Worm (Caenorhabditis elegans): ENCODE measurements around the gene syf-2.

syf-2 gene

DNA sequence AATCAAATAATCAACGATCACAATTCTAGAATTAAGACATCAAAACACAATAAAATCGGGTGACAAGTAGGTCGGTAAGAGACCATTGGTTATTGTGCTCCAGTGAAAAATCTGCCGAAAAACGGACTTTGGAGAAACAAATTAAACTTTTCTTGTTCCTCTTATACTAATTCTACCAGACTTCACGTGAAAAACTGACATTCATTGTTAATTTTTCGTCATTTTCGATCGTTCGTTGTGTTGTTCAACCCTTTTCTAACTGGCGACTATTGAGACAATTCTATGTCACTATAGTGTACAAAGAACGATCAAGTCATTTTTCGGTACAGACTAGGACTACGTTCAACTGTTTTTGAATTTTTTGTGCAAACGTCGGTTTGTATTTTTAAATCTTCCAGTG lies 41.4 kb downstream of the syf-2 start:
- TF ChIP-seq fos-1 (tag; optimal IDR thresholded peaks at IDR 0.05) (no peak), jun-1 (tag; optimal IDR thresholded peaks at IDR 0.05) (peak; percentile 22), nhr-11 (tag; optimal IDR thresholded peaks at IDR 0.05) (no peak), unc-39 (tag; optimal IDR thresholded peaks at IDR 0.05) (no peak), fkh-2 (tag; optimal IDR thresholded peaks at IDR 0.05) (no peak), nfya-1 (tag; optimal IDR thresholded peaks at IDR 0.05; ENCODE audit: insufficient read depth) (no peak), zag-1 (tag; optimal IDR thresholded peaks at IDR 0.05) (no peak), nhr-43 (tag; optimal IDR thresholded peaks at IDR 0.05; ENCODE audit: poor library complexity, severe bottlenecking) (peak; percentile 28), pqm-1 (tag; optimal IDR thresholded peaks at IDR 0.05) (peak; percentile 63), nhr-77 (tag; optimal IDR thresholded peaks at IDR 0.05) (no peak), ceh-82 (tag; optimal IDR thresholded peaks at IDR 0.05) (no peak), nhr-23 (tag; optimal IDR thresholded peaks at IDR 0.05) (peak; percentile 68), elt-3 (tag; optimal IDR thresholded peaks at IDR 0.05) (no peak), tbx-2 (tag; optimal IDR thresholded peaks at IDR 0.05) (no peak), nhr-67 (tag; optimal IDR thresholded peaks at IDR 0.05) (no peak), egl-27 (tag; optimal IDR thresholded peaks at IDR 0.05) (peak; percentile 46), nhr-25 (tag; optimal IDR thresholded peaks at IDR 0.05) (peak; percentile 42), elt-2 (tag; optimal IDR thresholded peaks at IDR 0.05) (peak; percentile 26), nhr-12 (tag; optimal IDR thresholded peaks at IDR 0.05) (no peak), pha-4 (tag; optimal IDR thresholded peaks at IDR 0.05) (peak; percentile 31)

DNA sequence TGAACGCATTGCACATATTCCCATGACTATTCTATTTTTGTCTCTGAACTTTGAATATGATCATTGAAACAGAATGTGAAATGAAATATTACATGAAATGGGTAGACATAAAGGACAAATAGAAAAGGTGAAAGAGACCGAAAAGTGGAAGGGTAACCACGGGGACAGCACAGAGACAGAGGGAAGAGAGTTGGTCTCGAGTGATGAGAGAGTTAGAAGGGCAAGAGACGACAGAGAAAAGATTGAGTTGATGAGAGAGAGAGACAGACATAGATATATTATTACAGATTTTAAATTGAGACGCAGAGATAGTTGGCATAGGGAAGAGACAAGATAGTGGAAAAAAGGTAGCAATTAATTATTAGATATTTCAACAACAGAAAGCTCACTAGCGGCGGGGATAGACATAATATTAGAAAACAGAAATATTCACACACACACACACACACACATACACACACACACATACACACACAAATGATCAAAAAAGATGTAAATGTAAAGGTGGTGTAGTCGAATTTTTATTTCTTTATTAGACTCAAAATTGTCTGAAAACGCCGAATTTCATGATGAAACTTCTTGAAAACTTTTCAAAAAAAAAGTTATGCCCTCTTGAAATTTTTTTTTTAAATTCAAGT lies 45.2 kb downstream of the syf-2 start:
- peak; percentile 25 for TF ChIP-seq lin-15B (tag; optimal IDR thresholded peaks at IDR 0.05)
- no peak for TF ChIP-seq ama-1 (optimal IDR thresholded peaks at IDR 0.05)
- TF ChIP-seq nfya-1 (tag; optimal IDR thresholded peaks at IDR 0.05; ENCODE audit: insufficient read depth): peak; percentile 73
- peak; percentile 87 for TF ChIP-seq egl-27 (tag; optimal IDR thresholded peaks at IDR 0.05)
- no peak for TF ChIP-seq ztf-4 (tag; optimal IDR thresholded peaks at IDR 0.05)
- TF ChIP-seq aly-2 (tag; optimal IDR thresholded peaks at IDR 0.05): no peak
- TF ChIP-seq elt-1 (tag; optimal IDR thresholded peaks at IDR 0.05): peak; percentile 45
- peak; percentile 59 for TF ChIP-seq nhr-43 (tag; optimal IDR thresholded peaks at IDR 0.05; ENCODE audit: poor library complexity, severe bottlenecking)
- no peak for TF ChIP-seq R02D3.7 (tag; optimal IDR thresholded peaks at IDR 0.05)
- peak; percentile 71 for TF ChIP-seq skn-1 (tag; optimal IDR thresholded peaks at IDR 0.05)
- peak; percentile 68 for TF ChIP-seq elt-2 (tag; optimal IDR thresholded peaks at IDR 0.05)
- TF ChIP-seq pha-4 (tag; optimal IDR thresholded peaks at IDR 0.05): peak; percentile 89
- peak; percentile 3 for TF ChIP-seq lsy-12 (tag; optimal IDR thresholded peaks at IDR 0.05)
- peak; percentile 85 for TF ChIP-seq nhr-25 (tag; optimal IDR thresholded peaks at IDR 0.05)
- peak; percentile 22 for TF ChIP-seq mdl-1 (tag; optimal IDR thresholded peaks at IDR 0.05)
- no peak for TF ChIP-seq mml-1 (tag; optimal IDR thresholded peaks at IDR 0.05)
- no peak for TF ChIP-seq ZK546.5 (tag; optimal IDR thresholded peaks at IDR 0.05)
- TF ChIP-seq jun-1 (tag; optimal IDR thresholded peaks at IDR 0.05): peak; percentile 76
- peak; percentile 41 for TF ChIP-seq ceh-28 (tag; optimal IDR thresholded peaks at IDR 0.05)
- TF ChIP-seq hmg-11 (tag; optimal IDR thresholded peaks at IDR 0.05): peak; percentile 28
- peak; percentile 74 for TF ChIP-seq pqm-1 (tag; optimal IDR thresholded peaks at IDR 0.05)
- peak; percentile 62 for TF ChIP-seq nhr-23 (tag; optimal IDR thresholded peaks at IDR 0.05)
- TF ChIP-seq snpc-4 (tag; optimal IDR thresholded peaks at IDR 0.05): peak; percentile 45
- TF ChIP-seq ceh-82 (tag; optimal IDR thresholded peaks at IDR 0.05): no peak

DNA sequence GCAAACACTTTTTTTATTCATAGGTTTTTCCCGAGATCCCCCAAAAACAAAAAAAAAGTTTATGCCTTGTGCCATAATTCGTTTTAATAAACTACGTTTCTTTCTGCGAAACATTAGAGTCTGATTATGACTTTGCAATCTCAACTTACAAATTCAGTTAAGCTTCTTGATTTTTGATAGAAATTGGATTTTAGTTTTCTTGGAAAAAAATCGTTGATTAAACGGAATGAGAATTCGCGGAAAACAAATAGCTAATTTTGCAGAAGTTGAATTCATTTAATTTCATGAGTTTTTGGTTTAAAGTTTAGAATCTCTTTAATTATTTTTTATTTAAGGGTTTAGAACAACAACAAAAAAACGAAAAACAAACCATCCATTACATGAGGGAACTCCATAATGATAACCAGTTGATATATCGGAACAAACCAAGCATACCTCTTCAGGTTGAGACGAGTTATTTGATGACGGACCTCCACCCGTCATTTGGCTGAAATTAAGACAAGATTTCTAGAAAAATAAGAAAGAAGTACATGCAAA lies 46.9 kb downstream of the syf-2 start, which contains the start of gene nhr-10:
Gene nhr-10 (minus strand): TSS at position 487 of the 537 bp plus-strand sequence.
- peak; percentile 77 for TF ChIP-seq nhr-11 (tag; optimal IDR thresholded peaks at IDR 0.05)
- TF ChIP-seq elt-2 (tag; optimal IDR thresholded peaks at IDR 0.05): no peak
- TF ChIP-seq sea-2 (GFP tag; optimal IDR thresholded peaks at IDR 0.05): no peak
- TF ChIP-seq snpc-4 (tag; optimal IDR thresholded peaks at IDR 0.05): no peak
- no peak for TF ChIP-seq nhr-67 (tag; optimal IDR thresholded peaks at IDR 0.05)

DNA sequence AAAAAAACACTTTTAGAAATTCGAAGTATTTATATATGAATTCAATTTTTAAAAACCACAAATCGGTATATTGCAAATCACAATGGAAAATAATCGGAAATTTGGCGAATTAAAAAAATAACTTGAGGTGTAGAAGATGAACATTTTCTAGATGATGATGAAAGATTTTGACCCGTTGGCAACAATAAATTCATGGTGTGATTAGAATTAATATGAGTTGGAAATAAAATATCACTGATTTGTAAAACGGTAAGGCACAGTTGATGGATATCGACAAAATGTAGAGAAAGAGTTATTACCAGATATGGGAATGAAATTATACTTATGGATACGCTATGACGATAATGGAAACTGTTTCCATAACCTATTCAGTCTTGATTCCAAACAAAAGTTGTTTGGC lies 49.6 kb downstream of the syf-2 start:
- TF ChIP-seq egl-27 (tag; optimal IDR thresholded peaks at IDR 0.05): no peak
- no peak for TF ChIP-seq snpc-4 (tag; optimal IDR thresholded peaks at IDR 0.05)
- no peak for TF ChIP-seq ceh-16 (tag; optimal IDR thresholded peaks at IDR 0.05)
- no peak for TF ChIP-seq pha-4 (tag; optimal IDR thresholded peaks at IDR 0.05)
- TF ChIP-seq lsy-12 (tag; optimal IDR thresholded peaks at IDR 0.05): no peak
- no peak for TF ChIP-seq unc-62 (GFP tag; optimal IDR thresholded peaks at IDR 0.05)
- TF ChIP-seq nfya-1 (tag; optimal IDR thresholded peaks at IDR 0.05; ENCODE audit: insufficient read depth): no peak
- TF ChIP-seq nhr-11 (tag; optimal IDR thresholded peaks at IDR 0.05): no peak
- no peak for TF ChIP-seq jun-1 (tag; optimal IDR thresholded peaks at IDR 0.05)
- TF ChIP-seq sea-2 (GFP tag; optimal IDR thresholded peaks at IDR 0.05): no peak
- TF ChIP-seq hmg-11 (tag; optimal IDR thresholded peaks at IDR 0.05): no peak
- no peak for TF ChIP-seq elt-2 (tag; optimal IDR thresholded peaks at IDR 0.05)
- no peak for TF ChIP-seq nhr-76 (tag; optimal IDR thresholded peaks at IDR 0.05)
- no peak for TF ChIP-seq ZK546.5 (tag; optimal IDR thresholded peaks at IDR 0.05)
- TF ChIP-seq skn-1 (tag; optimal IDR thresholded peaks at IDR 0.05): no peak
- TF ChIP-seq nhr-43 (tag; optimal IDR thresholded peaks at IDR 0.05; ENCODE audit: poor library complexity, severe bottlenecking): no peak
